Fruit fly (Drosophila melanogaster): Measurements from ENCODE around the gene AANATL2.

Gene AANATL2

dm6 chr2L:6280328-6280727 lies 24.7 kb downstream of the AANATL2 start (continued):
- peak; percentile 16 for TF ChIP-seq pum (GFP tag; optimal IDR thresholded peaks at IDR 0.05)
- peak; percentile 70 for TF ChIP-seq Ada2b (GFP tag; IDR thresholded peaks at IDR 0.05)
- TF ChIP-seq eve (GFP tag; optimal IDR thresholded peaks at IDR 0.05): peak in 1 of 2 experiments; percentile 84
- TF ChIP-seq Sry-δ (GFP tag; optimal IDR thresholded peaks at IDR 0.05): no peak
- TF ChIP-seq lov (optimal IDR thresholded peaks at IDR 0.05): no peak
- no peak for TF ChIP-seq lov (GFP tag; IDR thresholded peaks at IDR 0.05)
- peak; percentile 35 for TF ChIP-seq scrt (GFP tag; optimal IDR thresholded peaks at IDR 0.05)
- TF ChIP-seq CG33213 (GFP tag; optimal IDR thresholded peaks at IDR 0.05): no peak
- TF ChIP-seq Nf-YA (GFP tag; IDR thresholded peaks at IDR 0.05): peak; percentile 56; the same call in 1 of the 2 replicates
- TF ChIP-seq CG13424 (tag; optimal IDR thresholded peaks at IDR 0.05): peak; percentile 70
- TF ChIP-seq CG10209 (GFP tag; optimal IDR thresholded peaks at IDR 0.05): peak; percentile 49
- no peak for TF ChIP-seq CG13624 (GFP tag; optimal IDR thresholded peaks at IDR 0.05)
- TF ChIP-seq esg (GFP tag; conservative IDR thresholded peaks at IDR 0.05): peak; percentile 48; the same call in 1 of the 2 replicates
- peak; percentile 5 for TF ChIP-seq fd3F (GFP tag; optimal IDR thresholded peaks at IDR 0.05)
- peak; percentile 27 for TF ChIP-seq twi (tag; optimal IDR thresholded peaks at IDR 0.05)
- peak; percentile 18 for TF ChIP-seq org-1 (GFP tag; optimal IDR thresholded peaks at IDR 0.05)
- TF ChIP-seq so (GFP tag; IDR thresholded peaks at IDR 0.05): 0 out of 3 replicates have a peak, but pooled peaks have one; percentile 44
- no peak for TF ChIP-seq z (GFP tag; IDR thresholded peaks at IDR 0.05)
- peak; percentile 2 for TF ChIP-seq HLH54F (GFP tag; optimal IDR thresholded peaks at IDR 0.05)
- peak; percentile 21 for TF ChIP-seq bab2 (GFP tag; optimal IDR thresholded peaks at IDR 0.05)
- TF ChIP-seq Meics (GFP tag; optimal IDR thresholded peaks at IDR 0.05): peak; percentile 55
- TF ChIP-seq E2f1 (GFP tag; IDR thresholded peaks at IDR 0.05): peak; percentile 63
- 0 out of 3 replicates have a peak, but pooled peaks have one; percentile 31 for TF ChIP-seq CG11093 (GFP tag; IDR thresholded peaks at IDR 0.05)
- no peak for TF ChIP-seq jumu (GFP tag; optimal IDR thresholded peaks at IDR 0.05)
- TF ChIP-seq ranshi (GFP tag; IDR thresholded peaks at IDR 0.05): peak; percentile 58; the same call in 1 of the 2 replicates
- TF ChIP-seq crol (GFP tag; IDR thresholded peaks at IDR 0.05): no peak
- no peak for TF ChIP-seq CG9609 (GFP tag; optimal IDR thresholded peaks at IDR 0.05)
- TF ChIP-seq CG5245 (GFP tag; optimal IDR thresholded peaks at IDR 0.05): peak; percentile 64
- peak; percentile 78 for TF ChIP-seq gem (tag; optimal IDR thresholded peaks at IDR 0.05)
- TF ChIP-seq CG4820 (GFP tag; optimal IDR thresholded peaks at IDR 0.05): peak; percentile 70
- TF ChIP-seq CG1792 (GFP tag; optimal IDR thresholded peaks at IDR 0.05): no peak
- TF ChIP-seq CG10565 (GFP tag; optimal IDR thresholded peaks at IDR 0.05): no peak
- TF ChIP-seq CG11723 (GFP tag; optimal IDR thresholded peaks at IDR 0.05): no peak
- peak; percentile 1 for TF ChIP-seq exex (tag; optimal IDR thresholded peaks at IDR 0.05)
- TF ChIP-seq CG34422 (GFP tag; IDR thresholded peaks at IDR 0.05): 0 out of 3 replicates have a peak, but pooled peaks have one; percentile 46
- TF ChIP-seq Fer1 (GFP tag; optimal IDR thresholded peaks at IDR 0.05): peak; percentile 58
- TF ChIP-seq Bgb (GFP tag; IDR thresholded peaks at IDR 0.05; ENCODE audit: partially characterized antibody): no peak
- no peak for TF ChIP-seq aop (GFP tag; IDR thresholded peaks at IDR 0.05)
- no peak for TF ChIP-seq dati (GFP tag; IDR thresholded peaks at IDR 0.05)
- peak; percentile 48 for TF ChIP-seq CG1603 (tag; optimal IDR thresholded peaks at IDR 0.05)
- TF ChIP-seq unpg (GFP tag; optimal IDR thresholded peaks at IDR 0.05): peak; percentile 75
- peak; percentile 78 for TF ChIP-seq slbo (GFP tag; IDR thresholded peaks at IDR 0.05)
- peak; percentile 61 for TF ChIP-seq PHDP (tag; optimal IDR thresholded peaks at IDR 0.05)
- peak; percentile 30; the same call in 1 of the 2 replicates for TF ChIP-seq al (GFP tag; IDR thresholded peaks at IDR 0.05)
- no peak for TF ChIP-seq Dll (GFP tag; IDR thresholded peaks at IDR 0.05; ENCODE audit: partially characterized antibody)
- no peak for TF ChIP-seq dm (GFP tag; optimal IDR thresholded peaks at IDR 0.05)
- peak; percentile 53 for TF ChIP-seq Chrac-16 (GFP tag; optimal IDR thresholded peaks at IDR 0.05)
- peak in 1 of 3 experiments; percentile 53 for TF ChIP-seq lola (GFP tag; optimal IDR thresholded peaks at IDR 0.05)
- TF ChIP-seq CG9437 (GFP tag; optimal IDR thresholded peaks at IDR 0.05): peak; percentile 53
- TF ChIP-seq hb (GFP tag; IDR thresholded peaks at IDR 0.05; ENCODE audit: partially characterized antibody): no peak
- TF ChIP-seq zf30C (GFP tag; optimal IDR thresholded peaks at IDR 0.05): peak; percentile 51

Measured in whole organism, embryonic.